Worm (Caenorhabditis elegans) whole organism, young adult: Measurements from ENCODE around the gene C41G6.12.

Source experiments
- B0019.2 ChIP-seq: fragments of 200-800 bp; sonication (Bioruptor generic); conservative IDR thresholded peaks from 2 replicates; pipeline ENCODE4 v1.3.6; 2022; ENCODE audit warnings: missing genetic modification reagents, missing genetic modification characterization, missing compliant biosample characterization
- C06A6.2 ChIP-seq: fragments of 200-800 bp; sonication (Bioruptor generic); conservative IDR thresholded peaks from 2 replicates; pipeline ENCODE4 v1.3.6; 2022; ENCODE audit warnings: missing genetic modification characterization, missing compliant biosample characterization
- F39B2.1 ChIP-seq: fragments of 200-800 bp; sonication (Bioruptor generic); IDR thresholded peaks from 2 replicates; pipeline ENCODE4 v1.3.6; 2022; ENCODE audit warnings: missing genetic modification reagents, missing genetic modification characterization, missing compliant biosample characterization
- F52B5.7 ChIP-seq: sonication (generic microtip); optimal IDR thresholded peaks from 2 replicates; lab custom pipeline; 2016; ENCODE audit warnings: mild to moderate bottlenecking, missing genetic modification characterization, missing compliant biosample characterization
- F57C9.4 ChIP-seq: sonication (generic microtip); optimal IDR thresholded peaks from 2 replicates; lab custom pipeline; 2017; ENCODE audit warnings: mild to moderate bottlenecking, missing genetic modification characterization, missing compliant biosample characterization
- Y53F4B.3 ChIP-seq: fragments of 200-800 bp; sonication (Bioruptor generic); IDR thresholded peaks from 2 replicates; pipeline ENCODE4 v1.3.6; 2022; ENCODE audit warnings: missing genetic modification reagents, missing genetic modification characterization, missing compliant biosample characterization
- Y56A3A.18 ChIP-seq: fragments of 200-800 bp; sonication (Bioruptor generic); IDR thresholded peaks from 2 replicates; pipeline ENCODE4 v1.3.6; 2022; ENCODE audit warnings: missing genetic modification reagents, missing genetic modification characterization, missing compliant biosample characterization
- ZK185.1 ChIP-seq: sonication (generic microtip); optimal IDR thresholded peaks from 2 replicates; lab custom pipeline; 2016; ENCODE audit warnings: mild to moderate bottlenecking, missing genetic modification characterization, missing compliant biosample characterization; ENCODE audit not compliant: poor library complexity, severe bottlenecking
- attf-6 ChIP-seq: fragments of 200-800 bp; sonication (Bioruptor generic); IDR thresholded peaks from 2 replicates; pipeline ENCODE4 v1.3.6; 2022; ENCODE audit warnings: missing genetic modification reagents, missing genetic modification characterization, missing compliant biosample characterization
- bed-2 ChIP-seq: fragments of 200-800 bp; sonication (Bioruptor generic); IDR thresholded peaks from 2 replicates; pipeline ENCODE4 v1.3.6; 2022; ENCODE audit warnings: missing genetic modification reagents, missing genetic modification characterization, missing compliant biosample characterization
- cebp-1 ChIP-seq, 2 experiments: fragments of 200-800 bp in 1 of 2; sonication (Bioruptor generic) in 1 of 2; sonication (generic microtip) in 1 of 2; IDR thresholded peaks in 1 of 2; optimal IDR thresholded peaks in 1 of 2; 2 replicates each; pipeline versions ENCODE4 v1.3.6 to Lab custom; 2017 to 2022; ENCODE audit warnings: missing compliant biosample characterization in 2 of 2, missing genetic modification characterization in 2 of 2, mild to moderate bottlenecking in 1 of 2, missing genetic modification reagents in 1 of 2, moderate library complexity in 1 of 2
- cebp-2 ChIP-seq: fragments of 200-800 bp; sonication (Bioruptor generic); IDR thresholded peaks from 2 replicates; pipeline ENCODE4 v1.3.6; 2022; ENCODE audit warnings: missing genetic modification characterization, missing compliant biosample characterization
- ceh-91 ChIP-seq: fragments of 200-800 bp; sonication (Bioruptor generic); IDR thresholded peaks from 2 replicates; pipeline ENCODE4 v1.3.6; 2022; ENCODE audit warnings: missing genetic modification reagents, missing genetic modification characterization, missing compliant biosample characterization
- chd-7 ChIP-seq: sonication (generic microtip); optimal IDR thresholded peaks from 2 replicates; lab custom pipeline; 2016; ENCODE audit warnings: mild to moderate bottlenecking, missing genetic modification characterization, moderate library complexity, missing compliant biosample characterization
- dpl-1 ChIP-seq: fragments of 150-350 bp; optimal IDR thresholded peaks from 2 replicates; lab custom pipeline; 2014; ENCODE audit warnings: missing biosample characterization, missing genetic modification reagents, missing genetic modification characterization
- gei-17 ChIP-seq: fragments of 200-800 bp; sonication (Bioruptor generic); optimal IDR thresholded peaks from 2 replicates; lab custom pipeline; 2018; ENCODE audit warnings: mild to moderate bottlenecking, missing genetic modification characterization, missing compliant biosample characterization
- let-526 ChIP-seq: fragments of 200-800 bp; sonication (Bioruptor generic); IDR thresholded peaks from 2 replicates; pipeline ENCODE4 v1.3.6; 2022; ENCODE audit warnings: missing genetic modification reagents, missing genetic modification characterization, missing compliant biosample characterization
- lin-54 ChIP-seq: fragments of 200-800 bp; sonication (Bioruptor generic); optimal IDR thresholded peaks from 2 replicates; lab custom pipeline; 2018; ENCODE audit warnings: mild to moderate bottlenecking, missing genetic modification characterization, missing compliant biosample characterization
- lir-1 ChIP-seq: fragments of 200-800 bp; sonication (Bioruptor generic); conservative IDR thresholded peaks from 2 replicates; pipeline ENCODE4 v1.3.6; 2022; ENCODE audit warnings: missing genetic modification reagents, missing genetic modification characterization, missing compliant biosample characterization
- madf-10 ChIP-seq: sonication (generic microtip); optimal IDR thresholded peaks from 2 replicates; lab custom pipeline; 2016; ENCODE audit warnings: mild to moderate bottlenecking, missing genetic modification characterization, missing compliant biosample characterization
- madf-8 ChIP-seq: fragments of 200-800 bp; sonication (Bioruptor generic); conservative IDR thresholded peaks from 2 replicates; pipeline ENCODE4 v1.3.6; 2022; ENCODE audit warnings: missing genetic modification reagents, missing genetic modification characterization, missing compliant biosample characterization
- mel-28 ChIP-seq: sonication (generic microtip); optimal IDR thresholded peaks from 2 replicates; lab custom pipeline; 2016; ENCODE audit warnings: borderline replicate concordance, mild to moderate bottlenecking, missing genetic modification characterization, missing compliant biosample characterization
- nfya-1 ChIP-seq: sonication (generic microtip); optimal IDR thresholded peaks from 2 replicates; lab custom pipeline; 2017; ENCODE audit warnings: antibody characterized with exemption, missing compliant biosample characterization, missing genetic modification characterization, borderline replicate concordance; ENCODE audit not compliant: insufficient read depth
- nhr-120 ChIP-seq: fragments of 200-800 bp; sonication (Bioruptor generic); IDR thresholded peaks from 2 replicates; pipeline ENCODE4 v1.3.6; 2022; ENCODE audit warnings: missing genetic modification characterization, missing compliant biosample characterization
- nhr-179 ChIP-seq: sonication (generic microtip); optimal IDR thresholded peaks from 2 replicates; lab custom pipeline; 2016; ENCODE audit warnings: mild to moderate bottlenecking, missing genetic modification characterization, missing compliant biosample characterization
- nhr-80 ChIP-seq: sonication (generic microtip); optimal IDR thresholded peaks from 2 replicates; lab custom pipeline; 2016; ENCODE audit warnings: missing genetic modification characterization, missing compliant biosample characterization
- repo-1 ChIP-seq: sonication (generic microtip); optimal IDR thresholded peaks from 2 replicates; lab custom pipeline; 2017; ENCODE audit warnings: mild to moderate bottlenecking, missing genetic modification characterization, missing compliant biosample characterization
- rpc-1 ChIP-seq, 2 experiments: fragments of 150-350 bp in 1 of 2; sonication (generic microtip) in 1 of 2; optimal IDR thresholded peaks; 2 replicates each; lab custom pipeline; 2014 to 2018; ENCODE audit warnings: missing biosample characterization in 1 of 2, missing genetic modification characterization in 1 of 2, missing genetic modification reagents in 1 of 2, missing genotype in 1 of 2
- snpc-1.1 ChIP-seq: sonication (generic microtip); optimal IDR thresholded peaks from 2 replicates; lab custom pipeline; 2017; ENCODE audit warnings: missing genetic modification characterization, mild to moderate bottlenecking, missing compliant biosample characterization, antibody characterized with exemption, moderate library complexity, missing genotype, missing genetic modification reagents; ENCODE audit not compliant: insufficient read depth
- snpc-4 ChIP-seq, 5 experiments: fragments of 150-350 bp in 1 of 5; sonication (generic microtip) in 4 of 5; optimal IDR thresholded peaks; 2 replicates each; lab custom pipeline; 2014 to 2018; ENCODE audit warnings: missing genetic modification characterization in 5 of 5, missing biosample characterization in 3 of 5, antibody characterized with exemption in 2 of 5, mild to moderate bottlenecking in 2 of 5, missing compliant biosample characterization in 2 of 5, missing genotype in 2 of 5, moderate library complexity in 2 of 5, missing genetic modification reagents in 1 of 5
- unc-62 ChIP-seq: fragments of 150-350 bp; optimal IDR thresholded peaks from 2 replicates; lab custom pipeline; 2014; ENCODE audit warnings: missing biosample characterization, missing genetic modification reagents, missing genetic modification characterization
- ztf-18 ChIP-seq: sonication (generic microtip); optimal IDR thresholded peaks from 2 replicates; lab custom pipeline; 2016; ENCODE audit warnings: missing genotype, mild to moderate bottlenecking, missing genetic modification characterization, missing compliant biosample characterization
- ztf-25 ChIP-seq: fragments of 200-800 bp; sonication (Bioruptor generic); IDR thresholded peaks from 2 replicates; pipeline ENCODE4 v1.3.6; 2022; ENCODE audit warnings: missing genetic modification reagents, missing genetic modification characterization, missing compliant biosample characterization
- ztf-3 ChIP-seq: fragments of 200-800 bp; sonication (Bioruptor generic); optimal IDR thresholded peaks from 2 replicates; lab custom pipeline; 2018; ENCODE audit warnings: mild to moderate bottlenecking, missing genetic modification characterization, missing compliant biosample characterization

C41G6.12 gene

ce11 chrV:15182407-15182806, 25.2 kb downstream of the C41G6.12 start, which contains the start of gene fbxa-84:
Gene fbxa-84, plus strand, starts transcription at chrV:15182440.
- peak; percentile 50 for TF ChIP-seq nhr-80 (tag; lab: Kevin White, UChicago)
- no peak for TF ChIP-seq madf-8
- no peak for TF ChIP-seq nfya-1 (tag; lab: Kevin White, UChicago)
- no peak for TF ChIP-seq snpc-4 (GFP tag; optimal IDR thresholded peaks at IDR 0.05; lab: Kevin White, UChicago)
- no peak for TF ChIP-seq snpc-4 (tag; optimal IDR thresholded peaks at IDR 0.05; lab: Kevin White, UChicago)
- no peak for TF ChIP-seq unc-62 (GFP tag; lab: Kevin White, UChicago)

ce11 chrV:15181899-15182298, 25.7 kb downstream of the C41G6.12 start:
- no peak for TF ChIP-seq chd-7 (tag; lab: Kevin White, UChicago)
- no peak for TF ChIP-seq bed-2
- TF ChIP-seq attf-6, result no peak
- no peak for TF ChIP-seq let-526 (GFP tag; lab: Robert Waterston, UW)
- no peak for TF ChIP-seq F39B2.1
- TF ChIP-seq madf-10 (tag; lab: Kevin White, UChicago), result no peak
- TF ChIP-seq ztf-18 (tag; lab: Kevin White, UChicago), result no peak
- TF ChIP-seq repo-1 (tag; lab: Kevin White, UChicago), result no peak
- no peak for TF ChIP-seq nhr-179 (tag; lab: Kevin White, UChicago)
- no peak for TF ChIP-seq cebp-2
- no peak for TF ChIP-seq B0019.2 (GFP tag; lab: Robert Waterston, UW)
- no peak for TF ChIP-seq snpc-1.1 (tag; lab: Kevin White, UChicago)

DNA sequence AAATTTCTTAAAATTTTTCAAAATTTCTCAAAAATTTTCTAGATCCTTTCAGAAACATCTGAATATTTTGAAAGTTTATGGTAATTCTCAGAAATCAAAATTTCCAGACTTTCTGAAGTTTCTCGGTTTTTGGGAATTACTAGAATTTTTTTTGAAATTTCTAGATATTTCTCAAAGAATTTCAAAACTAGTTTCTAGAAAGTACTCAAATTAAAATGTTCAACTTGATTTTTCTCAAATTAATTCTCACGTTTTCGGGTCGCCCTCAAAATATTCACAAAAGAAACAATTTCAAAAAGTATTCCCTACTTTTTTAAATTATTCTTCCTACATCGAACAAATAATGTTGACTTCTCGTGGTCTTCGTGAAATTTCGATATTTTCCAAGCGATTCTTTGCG, 27.8 kb downstream of the C41G6.12 start, which contains the start of gene T09F5.10:
Gene T09F5.10, plus strand, starts transcription at position 301 of the 400 bp plus-strand sequence.
- TF ChIP-seq cebp-1 (GFP tag; IDR thresholded peaks at IDR 0.05; lab: Robert Waterston, UW), result no peak
- TF ChIP-seq cebp-1 (tag; optimal IDR thresholded peaks at IDR 0.05; lab: Kevin White, UChicago), result no peak
- TF ChIP-seq ztf-25, result no peak
- TF ChIP-seq ztf-3, result no peak

DNA sequence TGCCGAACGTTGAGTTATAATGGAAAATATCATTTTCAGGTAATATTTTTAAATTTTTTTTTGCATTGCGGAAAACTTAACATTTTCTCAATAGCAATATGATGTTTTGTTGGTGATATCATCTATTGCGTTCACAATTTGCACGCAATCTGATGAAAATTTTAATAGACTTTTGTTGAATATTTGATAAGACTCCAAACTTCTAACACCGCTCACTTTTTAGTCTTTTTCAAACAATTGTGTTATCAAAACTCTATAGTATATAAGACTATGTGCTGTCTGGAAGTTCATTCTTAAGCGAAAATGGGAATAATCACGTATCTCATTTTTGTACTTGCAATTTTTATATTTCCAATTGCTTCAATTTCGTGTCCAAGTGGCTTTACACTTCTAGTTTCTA, 32.1 kb downstream of the C41G6.12 start, which contains the start of gene clec-47:
Gene clec-47, plus strand, starts transcription at position 301 of the 400 bp plus-strand sequence.
- TF ChIP-seq bed-2 (no peak), F39B2.1 (no peak), rpc-1 (optimal IDR thresholded peaks at IDR 0.05; lab: Kevin White, UChicago) (no peak), rpc-1 (tag; optimal IDR thresholded peaks at IDR 0.05; lab: Kevin White, UChicago) (no peak), nhr-120 (GFP tag; lab: Robert Waterston, UW) (no peak), gei-17 (GFP tag; lab: Kevin White, UChicago) (no peak), ztf-18 (tag; lab: Kevin White, UChicago) (no peak), cebp-2 (no peak), Y53F4B.3 (GFP tag; lab: Robert Waterston, UW) (no peak), lir-1 (GFP tag; lab: Robert Waterston, UW) (no peak), dpl-1 (GFP tag; lab: Kevin White, UChicago) (no peak)

DNA sequence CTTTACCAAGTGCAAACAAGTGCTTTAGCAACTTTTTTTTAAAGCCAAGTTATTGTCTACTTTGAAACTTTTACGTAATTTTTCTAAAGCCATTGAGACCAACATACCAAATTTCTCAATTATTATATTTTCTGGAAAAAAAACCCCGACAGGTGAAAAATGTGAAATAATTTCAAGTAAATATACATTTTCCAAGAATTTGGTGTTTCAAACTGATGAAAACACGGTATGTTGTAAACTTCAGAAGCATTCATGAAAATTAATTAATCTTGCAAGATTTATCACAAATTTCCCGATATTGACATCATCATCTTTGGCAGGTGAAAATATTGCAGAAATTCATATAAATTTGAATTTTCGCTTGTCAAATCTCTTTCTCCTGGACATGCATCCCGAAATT, 44.9 kb downstream of the C41G6.12 start, which contains the start of gene srz-11:
Gene srz-11, plus strand, starts transcription at position 386 of the 400 bp plus-strand sequence.
- TF ChIP-seq lin-54 (no peak), F57C9.4 (tag; lab: Kevin White, UChicago) (no peak), ZK185.1 (no peak), Y56A3A.18 (GFP tag; lab: Robert Waterston, UW) (no peak), mel-28 (tag; lab: Kevin White, UChicago) (no peak), ceh-91 (GFP tag; lab: Robert Waterston, UW) (no peak), C06A6.2 (GFP tag; lab: Robert Waterston, UW) (no peak), attf-6 (no peak), F52B5.7 (no peak), ztf-25 (no peak), B0019.2 (GFP tag; lab: Robert Waterston, UW) (no peak), madf-10 (tag; lab: Kevin White, UChicago) (no peak)
